Fruit fly (Drosophila melanogaster): ENCODE results near the gene Ir87a.
A peak's percentile ranks its signal among the peaks of the same experiment; 100 is the strongest.

dm6 chr3R:13371840-13372680 lies 48.0 kb upstream of the Ir87a start, which contains the start of the genes Lip3 and CG34309:
- TF ChIP-seq Met (GFP tag; optimal IDR thresholded peaks at IDR 0.05): peak; percentile 70
- TF ChIP-seq CG1621 (tag; optimal IDR thresholded peaks at IDR 0.05): no peak
- TF ChIP-seq Eip75B (GFP tag; optimal IDR thresholded peaks at IDR 0.05): no peak
- TF ChIP-seq lz (GFP tag; optimal IDR thresholded peaks at IDR 0.05): peak; percentile 53
- peak; percentile 35 for TF ChIP-seq OdsH (GFP tag; optimal IDR thresholded peaks at IDR 0.05)
- no peak for TF ChIP-seq CG11762 (GFP tag; optimal IDR thresholded peaks at IDR 0.05; ENCODE audit: insufficient read depth)
- TF ChIP-seq topi (GFP tag; optimal IDR thresholded peaks at IDR 0.05): peak; percentile 31
- TF ChIP-seq CG6276 (GFP tag; optimal IDR thresholded peaks at IDR 0.05): no peak
- TF ChIP-seq CG3032 (tag; optimal IDR thresholded peaks at IDR 0.05): no peak
- TF ChIP-seq Hr4 (GFP tag; optimal IDR thresholded peaks at IDR 0.05): no peak
- TF ChIP-seq Lpt (GFP tag; optimal IDR thresholded peaks at IDR 0.05): no peak
- TF ChIP-seq CG16779 (tag; optimal IDR thresholded peaks at IDR 0.05): no peak
- TF ChIP-seq Gug (GFP tag; IDR thresholded peaks at IDR 0.05): no peak
